Worm (Caenorhabditis elegans): ENCODE results near the gene W01D2.6.

Gene W01D2.6

DNA sequence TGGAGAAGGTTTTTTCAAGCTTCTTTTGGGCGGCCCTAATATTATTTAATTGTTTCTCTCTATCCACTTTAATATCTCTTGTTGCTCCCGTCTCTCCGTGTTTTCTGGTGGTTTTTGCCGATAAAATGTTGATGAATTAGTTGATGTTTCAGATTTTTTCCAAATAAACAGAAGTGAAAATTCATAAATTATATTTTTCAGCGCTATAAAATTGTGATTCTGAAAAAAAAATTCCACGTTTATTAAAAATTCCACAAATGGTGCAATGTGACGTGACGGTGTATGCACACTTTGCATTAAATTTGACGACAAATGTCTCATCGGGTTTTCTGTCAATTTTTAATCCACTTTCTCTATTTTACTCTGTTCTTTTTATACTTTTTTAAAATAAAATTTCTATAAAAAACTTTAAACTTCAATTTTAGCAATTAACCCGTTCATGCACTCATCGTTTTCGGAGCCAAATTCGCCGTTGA, 10.7 kb upstream of the W01D2.6 start, which contains the start of gene tbc-20:
tbc-20 (plus strand) TSS at position 426 of the 476 bp plus-strand sequence.
- TF ChIP-seq ceh-39 (tag; optimal IDR thresholded peaks at IDR 0.05), result no peak
- peak; percentile 29 for TF ChIP-seq lsy-2 (tag; optimal IDR thresholded peaks at IDR 0.05)
- no peak for TF ChIP-seq ham-2 (GFP tag; optimal IDR thresholded peaks at IDR 0.05)
- TF ChIP-seq sptf-1 (tag; optimal IDR thresholded peaks at IDR 0.05), result peak; percentile 46
- no peak for TF ChIP-seq zip-8 (tag; optimal IDR thresholded peaks at IDR 0.05)

- TF ChIP-seq lin-32 (GFP tag; optimal IDR thresholded peaks at IDR 0.05) (no peak), nhr-12 (tag; optimal IDR thresholded peaks at IDR 0.05) (no peak), bed-3 (GFP tag; optimal IDR thresholded peaks at IDR 0.05) (no peak), nhr-2 (tag; optimal IDR thresholded peaks at IDR 0.05) (no peak), pha-4 (tag; optimal IDR thresholded peaks at IDR 0.05) (no peak), hlh-1 (tag; optimal IDR thresholded peaks at IDR 0.05) (no peak), snpc-4 (tag; optimal IDR thresholded peaks at IDR 0.05) (no peak), ces-1 (GFP tag; optimal IDR thresholded peaks at IDR 0.05) (no peak), tbx-8 (GFP tag; optimal IDR thresholded peaks at IDR 0.05) (no peak), ceh-39 (tag; optimal IDR thresholded peaks at IDR 0.05) (no peak), ham-2 (GFP tag; optimal IDR thresholded peaks at IDR 0.05) (no peak), lsy-2 (tag; optimal IDR thresholded peaks at IDR 0.05) (no peak), mab-5 (tag; optimal IDR thresholded peaks at IDR 0.05) (no peak), unc-120 (tag; optimal IDR thresholded peaks at IDR 0.05; ENCODE audit: poor library complexity, severe bottlenecking) (no peak), M03D4.4 (tag; optimal IDR thresholded peaks at IDR 0.05) (no peak), sptf-1 (tag; optimal IDR thresholded peaks at IDR 0.05) (no peak), mls-2 (tag; optimal IDR thresholded peaks at IDR 0.05) (no peak), drap-1 (GFP tag; optimal IDR thresholded peaks at IDR 0.05) (no peak)
Observed at ce11 chrII:14799367-14799766, 9.4 kb upstream of the W01D2.6 start.

- TF ChIP-seq cnd-1 (tag; optimal IDR thresholded peaks at IDR 0.05), result peak; percentile 28
- peak; percentile 27 for TF ChIP-seq unc-120 (tag; optimal IDR thresholded peaks at IDR 0.05; ENCODE audit: poor library complexity, severe bottlenecking)
- no peak for TF ChIP-seq elt-3 (tag; optimal IDR thresholded peaks at IDR 0.05)
- no peak for TF ChIP-seq unc-62 (GFP tag; optimal IDR thresholded peaks at IDR 0.05)
- peak; percentile 71 for TF ChIP-seq ceh-83 (GFP tag; optimal IDR thresholded peaks at IDR 0.05)
- TF ChIP-seq lsy-2 (tag; optimal IDR thresholded peaks at IDR 0.05), result no peak
- TF ChIP-seq tbx-8 (GFP tag; optimal IDR thresholded peaks at IDR 0.05), result peak; percentile 25
Observed at ce11 chrII:14801086-14801531, 7.7 kb upstream of the W01D2.6 start.

- peak; percentile 45 for TF ChIP-seq lin-13 (tag; optimal IDR thresholded peaks at IDR 0.05)
- peak; percentile 93 for TF ChIP-seq tbx-8 (GFP tag; optimal IDR thresholded peaks at IDR 0.05)
- TF ChIP-seq cnd-1 (tag; optimal IDR thresholded peaks at IDR 0.05), result peak; percentile 95
- TF ChIP-seq ceh-43 (GFP tag; optimal IDR thresholded peaks at IDR 0.05), result peak; percentile 90
- peak; percentile 22 for TF ChIP-seq nhr-2 (tag; optimal IDR thresholded peaks at IDR 0.05)
- TF ChIP-seq nhr-76 (tag; optimal IDR thresholded peaks at IDR 0.05), result peak; percentile 6
- TF ChIP-seq zip-8 (tag; optimal IDR thresholded peaks at IDR 0.05), result peak; percentile 49
- peak; percentile 87 for TF ChIP-seq bed-3 (GFP tag; optimal IDR thresholded peaks at IDR 0.05)
- peak; percentile 89 for TF ChIP-seq lin-32 (GFP tag; optimal IDR thresholded peaks at IDR 0.05)
- TF ChIP-seq unc-120 (tag; optimal IDR thresholded peaks at IDR 0.05; ENCODE audit: poor library complexity, severe bottlenecking), result peak; percentile 92
- peak; percentile 96 for TF ChIP-seq sptf-1 (tag; optimal IDR thresholded peaks at IDR 0.05)
- TF ChIP-seq elt-1 (tag; optimal IDR thresholded peaks at IDR 0.05; ENCODE audit: borderline replicate concordance, insufficient read depth), result no peak
- peak; percentile 87 for TF ChIP-seq flh-1 (GFP tag; optimal IDR thresholded peaks at IDR 0.05)
- TF ChIP-seq nhr-237 (tag; optimal IDR thresholded peaks at IDR 0.05), result peak; percentile 17
- TF ChIP-seq pha-4 (tag; optimal IDR thresholded peaks at IDR 0.05), result peak; percentile 36
- no peak for TF ChIP-seq snpc-4 (tag; optimal IDR thresholded peaks at IDR 0.05)
- TF ChIP-seq ceh-83 (GFP tag; optimal IDR thresholded peaks at IDR 0.05), result peak; percentile 94
- peak; percentile 88 for TF ChIP-seq mep-1 (tag; optimal IDR thresholded peaks at IDR 0.05)
- peak; percentile 95 for TF ChIP-seq drap-1 (GFP tag; optimal IDR thresholded peaks at IDR 0.05)
- TF ChIP-seq ces-1 (GFP tag; optimal IDR thresholded peaks at IDR 0.05), result peak; percentile 60
- no peak for TF ChIP-seq mab-5 (tag; optimal IDR thresholded peaks at IDR 0.05)
- TF ChIP-seq unc-39 (tag; optimal IDR thresholded peaks at IDR 0.05), result peak; percentile 71
- peak; percentile 93 for TF ChIP-seq M03D4.4 (tag; optimal IDR thresholded peaks at IDR 0.05)
- peak; percentile 75 for TF ChIP-seq sem-2 (GFP tag; optimal IDR thresholded peaks at IDR 0.05)
- TF ChIP-seq ceh-39 (tag; optimal IDR thresholded peaks at IDR 0.05), result peak; percentile 12
- peak; percentile 29 for TF ChIP-seq nhr-28 (tag; optimal IDR thresholded peaks at IDR 0.05)
- TF ChIP-seq blmp-1 (tag; optimal IDR thresholded peaks at IDR 0.05), result no peak
- peak; percentile 14 for TF ChIP-seq ztf-11 (tag; optimal IDR thresholded peaks at IDR 0.05)
- TF ChIP-seq mls-2 (tag; optimal IDR thresholded peaks at IDR 0.05), result peak; percentile 97
- peak; percentile 23 for TF ChIP-seq elt-3 (tag; optimal IDR thresholded peaks at IDR 0.05)
- peak; percentile 86 for TF ChIP-seq ham-2 (GFP tag; optimal IDR thresholded peaks at IDR 0.05)
- peak; percentile 58 for TF ChIP-seq lsy-2 (tag; optimal IDR thresholded peaks at IDR 0.05)
- peak; percentile 22 for TF ChIP-seq nhr-12 (tag; optimal IDR thresholded peaks at IDR 0.05)
- TF ChIP-seq unc-62 (GFP tag; optimal IDR thresholded peaks at IDR 0.05), result peak; percentile 63
- peak; percentile 0 for TF ChIP-seq hlh-1 (tag; optimal IDR thresholded peaks at IDR 0.05)
Observed at ce11 chrII:14804259-14804899, 4.4 kb upstream of the W01D2.6 start, which contains the start of gene W01D2.3. TSS of gene W01D2.3 (minus strand) at chrII:14804309.
